Worm (Caenorhabditis elegans) whole organism, L4 larva: ENCODE measurements around the gene B0244.4.

Experiments used
- F37D6.2 ChIP-seq: sonication (generic microtip); optimal IDR thresholded peaks from 2 replicates; lab custom pipeline; 2016; ENCODE audit warnings: mild to moderate bottlenecking, missing genetic modification characterization, missing compliant biosample characterization
- F49E8.2 ChIP-seq: sonication (generic microtip); optimal IDR thresholded peaks from 2 replicates; lab custom pipeline; 2016; ENCODE audit warnings: missing compliant biosample characterization, mild to moderate bottlenecking, missing genetic modification characterization, borderline replicate concordance
- R02D3.7 ChIP-seq: fragments of 150-350 bp; sonication (generic microtip); optimal IDR thresholded peaks from 3 replicates; lab custom pipeline; 2014; ENCODE audit warnings: missing biosample characterization, missing genetic modification characterization
- T26A8.4 ChIP-seq: fragments of 200-800 bp; sonication (Bioruptor generic); IDR thresholded peaks from 2 replicates; pipeline ENCODE4 v1.3.6; 2022; ENCODE audit warnings: missing genetic modification characterization, missing compliant biosample characterization
- Y75B8A.6 ChIP-seq: fragments of 200-800 bp; sonication (Bioruptor generic); IDR thresholded peaks from 2 replicates; pipeline ENCODE4 v1.3.6; 2022; ENCODE audit warnings: missing genetic modification reagents, missing genetic modification characterization, missing compliant biosample characterization
- aha-1 ChIP-seq: fragments of 150-350 bp; peaks from one replicate; lab custom pipeline; 2014; ENCODE audit warnings: missing biosample characterization, missing genetic modification characterization
- attf-4 ChIP-seq: sonication (generic microtip); optimal IDR thresholded peaks from 3 replicates; lab custom pipeline; 2017; ENCODE audit warnings: missing biosample characterization, missing genetic modification characterization
- ceh-20 ChIP-seq: fragments of 200-800 bp; sonication (Bioruptor generic); IDR thresholded peaks from 2 replicates; pipeline ENCODE4 v1.3.6; 2022; ENCODE audit warnings: missing genetic modification reagents, missing genetic modification characterization, missing compliant biosample characterization
- ceh-28 ChIP-seq: fragments of 150-350 bp; optimal IDR thresholded peaks from 2 replicates; lab custom pipeline; 2014; ENCODE audit warnings: missing biosample characterization, missing genetic modification reagents, missing genetic modification characterization
- ceh-32 ChIP-seq: sonication (generic microtip); optimal IDR thresholded peaks from 2 replicates; lab custom pipeline; 2016; ENCODE audit warnings: mild to moderate bottlenecking, missing genetic modification characterization, missing compliant biosample characterization; ENCODE audit not compliant: poor library complexity
- ceh-44 ChIP-seq: fragments of 200-800 bp; sonication (Bioruptor generic); IDR thresholded peaks from 2 replicates; pipeline ENCODE4 v1.3.6; 2022; ENCODE audit warnings: missing genetic modification reagents, missing genetic modification characterization, missing compliant biosample characterization
- ces-1 ChIP-seq: fragments of 150-350 bp; sonication (generic microtip); optimal IDR thresholded peaks from 4 replicates; lab custom pipeline; 2014; ENCODE audit warnings: missing biosample characterization, missing genetic modification reagents, missing genetic modification characterization
- ctbp-1 ChIP-seq: fragments of 200-800 bp; sonication (Bioruptor generic); IDR thresholded peaks from 2 replicates; pipeline ENCODE4 v1.3.6; 2022; ENCODE audit warnings: missing genetic modification reagents, missing genetic modification characterization, missing compliant biosample characterization
- daf-19 ChIP-seq: fragments of 200-800 bp; sonication (Bioruptor generic); conservative IDR thresholded peaks from 2 replicates; pipeline ENCODE4 v1.3.6; 2022; ENCODE audit warnings: missing genetic modification characterization, missing compliant biosample characterization
- dmd-6 ChIP-seq: fragments of 200-800 bp; sonication (Bioruptor generic); IDR thresholded peaks from 2 replicates; pipeline ENCODE4 v1.3.6; 2022; ENCODE audit warnings: missing genetic modification reagents, missing genetic modification characterization, missing compliant biosample characterization
- dmd-8 ChIP-seq: fragments of 200-800 bp; sonication (Bioruptor generic); IDR thresholded peaks from 2 replicates; pipeline ENCODE4 v1.3.6; 2022; ENCODE audit warnings: missing genetic modification characterization, missing compliant biosample characterization
- hlh-30 ChIP-seq: sonication (generic microtip); optimal IDR thresholded peaks from 2 replicates; lab custom pipeline; 2017; ENCODE audit warnings: antibody characterized with exemption, mild to moderate bottlenecking, missing genetic modification characterization, missing compliant biosample characterization; ENCODE audit not compliant: insufficient read depth
- hmg-1.1 ChIP-seq: fragments of 200-800 bp; sonication (Bioruptor generic); IDR thresholded peaks from 2 replicates; pipeline ENCODE4 v1.3.6; 2022; ENCODE audit warnings: missing genetic modification reagents, missing genetic modification characterization, missing compliant biosample characterization
- lin-29 ChIP-seq: fragments of 200-800 bp; sonication (Bioruptor generic); IDR thresholded peaks from 2 replicates; pipeline ENCODE4 v1.3.6; 2022; ENCODE audit warnings: missing genetic modification reagents, missing genetic modification characterization, missing compliant biosample characterization
- lin-39 ChIP-seq: fragments of 150-350 bp; optimal IDR thresholded peaks from 2 replicates; lab custom pipeline; 2014; ENCODE audit warnings: missing biosample characterization, missing genetic modification reagents, missing genetic modification characterization
- lsy-2 ChIP-seq, 2 experiments: fragments of 150-350 bp in 1 of 2; sonication (generic microtip) in 1 of 2; optimal IDR thresholded peaks; 2 replicates each; lab custom pipeline; 2014 to 2017; ENCODE audit warnings: missing biosample characterization in 2 of 2, missing genetic modification characterization in 2 of 2
- madf-5 ChIP-seq, 2 experiments: fragments of 200-800 bp; sonication (Bioruptor generic); IDR thresholded peaks; 2 replicates each; pipeline ENCODE4 v1.3.6; 2022; ENCODE audit warnings: missing compliant biosample characterization in 2 of 2, missing genetic modification characterization in 2 of 2
- mdl-1 ChIP-seq, 2 experiments: fragments of 150-350 bp in 1 of 2; sonication (generic microtip) in 1 of 2; optimal IDR thresholded peaks; 2 replicates each; lab custom pipeline; 2014 to 2017; ENCODE audit warnings: missing biosample characterization in 2 of 2, missing genetic modification characterization in 2 of 2
- mep-1 ChIP-seq: fragments of 150-350 bp; sonication (generic microtip); optimal IDR thresholded peaks from 3 replicates; lab custom pipeline; 2014; ENCODE audit warnings: missing biosample characterization, missing genetic modification characterization
- mes-2 ChIP-seq: sonication (generic microtip); optimal IDR thresholded peaks from 2 replicates; lab custom pipeline; 2016; ENCODE audit warnings: missing genotype, mild to moderate bottlenecking, missing genetic modification characterization, missing compliant biosample characterization; ENCODE audit not compliant: poor library complexity, severe bottlenecking
- nhr-10 ChIP-seq: fragments of 150-350 bp; optimal IDR thresholded peaks from 2 replicates; lab custom pipeline; 2014; ENCODE audit warnings: missing biosample characterization, missing genetic modification characterization
- nhr-102 ChIP-seq: sonication (generic microtip); optimal IDR thresholded peaks from 2 replicates; lab custom pipeline; 2016; ENCODE audit warnings: mild to moderate bottlenecking, missing genetic modification characterization, moderate library complexity, missing compliant biosample characterization
- nhr-11 ChIP-seq: fragments of 150-350 bp; optimal IDR thresholded peaks from 2 replicates; lab custom pipeline; 2014; ENCODE audit warnings: missing biosample characterization, missing genetic modification characterization
- nhr-25 ChIP-seq: sonication (generic microtip); optimal IDR thresholded peaks from 2 replicates; lab custom pipeline; 2017; ENCODE audit warnings: missing genetic modification characterization, mild to moderate bottlenecking, missing compliant biosample characterization, antibody characterized with exemption, moderate library complexity, borderline replicate concordance; ENCODE audit not compliant: insufficient read depth
- nhr-28 ChIP-seq: fragments of 150-350 bp; optimal IDR thresholded peaks from 2 replicates; lab custom pipeline; 2014; ENCODE audit warnings: missing biosample characterization, missing genetic modification characterization
- pha-4 ChIP-seq, 2 experiments: fragments of 150-350 bp in 1 of 2; fragments of 200-800 bp in 1 of 2; sonication (Bioruptor generic) in 1 of 2; IDR thresholded peaks in 1 of 2; optimal IDR thresholded peaks in 1 of 2; 2 replicates each; pipeline versions ENCODE4 v1.3.6 to Lab custom; 2014 to 2022; ENCODE audit warnings: missing genetic modification characterization in 2 of 2, missing genetic modification reagents in 2 of 2, missing biosample characterization in 1 of 2, missing compliant biosample characterization in 1 of 2
- rbr-2 ChIP-seq: sonication (generic microtip); optimal IDR thresholded peaks from 2 replicates; lab custom pipeline; 2016; ENCODE audit warnings: missing genotype, missing genetic modification characterization, missing compliant biosample characterization
- set-16 ChIP-seq: fragments of 200-800 bp; sonication (Bioruptor generic); IDR thresholded peaks from 2 replicates; pipeline ENCODE4 v1.3.6; 2022; ENCODE audit warnings: missing genetic modification reagents, missing genetic modification characterization, missing compliant biosample characterization
- snpc-1.2 ChIP-seq: fragments of 200-800 bp; sonication (Bioruptor generic); IDR thresholded peaks from 2 replicates; pipeline ENCODE4 v1.3.6; 2022; ENCODE audit warnings: missing genetic modification reagents, missing genetic modification characterization, missing compliant biosample characterization
- snpc-4 ChIP-seq: fragments of 150-350 bp; optimal IDR thresholded peaks from 2 replicates; lab custom pipeline; 2014; ENCODE audit warnings: missing biosample characterization, missing genetic modification characterization
- unc-39 ChIP-seq: sonication (generic microtip); optimal IDR thresholded peaks from 2 replicates; lab custom pipeline; 2017; ENCODE audit warnings: missing biosample characterization, missing genetic modification characterization
- unc-62 ChIP-seq, 3 experiments: fragments of 150-350 bp in 1 of 3; sonication (generic microtip); optimal IDR thresholded peaks in 2 of 3; peaks in 1 of 3; 1 replicate in 1 of 3; 2 replicates in 2 of 3; lab custom pipeline; 2014 to 2017; ENCODE audit warnings: missing biosample characterization in 3 of 3, missing genetic modification characterization in 3 of 3, missing genetic modification reagents in 3 of 3, missing genotype in 1 of 3
- vab-7 ChIP-seq: fragments of 200-800 bp; sonication (Bioruptor generic); IDR thresholded peaks from 2 replicates; pipeline ENCODE4 v1.3.6; 2022; ENCODE audit warnings: missing genetic modification reagents, missing genetic modification characterization, missing compliant biosample characterization
- zfp-3 ChIP-seq: fragments of 200-800 bp; sonication (Bioruptor generic); conservative IDR thresholded peaks from 2 replicates; pipeline ENCODE4 v1.3.6; 2022; ENCODE audit warnings: missing genetic modification reagents, missing genetic modification characterization, missing compliant biosample characterization
- zip-11 ChIP-seq: fragments of 200-800 bp; sonication (Bioruptor generic); IDR thresholded peaks from 2 replicates; pipeline ENCODE4 v1.3.6; 2022; ENCODE audit warnings: missing genetic modification characterization, missing compliant biosample characterization
- zip-2 ChIP-seq: fragments of 150-350 bp; optimal IDR thresholded peaks from 2 replicates; lab custom pipeline; 2014; ENCODE audit warnings: missing biosample characterization, missing genetic modification characterization
- ztf-7 ChIP-seq: fragments of 150-350 bp; optimal IDR thresholded peaks from 2 replicates; lab custom pipeline; 2014; ENCODE audit warnings: missing biosample characterization, missing genetic modification characterization

The B0244.4 gene

ce11 chrIII:5755204-5755603, 7.9 kb downstream of the B0244.4 start, which contains the start of gene ida-1:
Gene ida-1, plus strand, starts transcription at chrIII:5755539.
- TF ChIP-seq hmg-1.1, result peak; percentile 47
- TF ChIP-seq aha-1 (tag; lab: Kevin White, UChicago), result peak; percentile 32
- peak; percentile 64; the same call in 1 of the 2 replicates for TF ChIP-seq ctbp-1
- no peak for TF ChIP-seq ceh-44 (GFP tag; lab: Robert Waterston, UW)
- TF ChIP-seq dmd-6 (GFP tag; lab: Robert Waterston, UW), result 0 out of 2 replicates have a peak, but pooled peaks have one; percentile 7
- peak; percentile 31 to 33 for TF ChIP-seq lsy-2 (tag; optimal IDR thresholded peaks at IDR 0.05; lab: Kevin White, UChicago)
- TF ChIP-seq ceh-20 (GFP tag; lab: Robert Waterston, UW), result 0 out of 2 replicates have a peak, but pooled peaks have one; percentile 42
- peak; percentile 90 for TF ChIP-seq set-16
- no peak for TF ChIP-seq unc-39 (tag; lab: Kevin White, UChicago)
- TF ChIP-seq dmd-8 (GFP tag; lab: Robert Waterston, UW), result no peak
- peak; percentile 55; the same call in 1 of the 2 replicates for TF ChIP-seq pha-4 (GFP tag; IDR thresholded peaks at IDR 0.05; lab: Robert Waterston, UW)
- TF ChIP-seq pha-4 (tag; optimal IDR thresholded peaks at IDR 0.05; lab: Kevin White, UChicago), result no peak
- TF ChIP-seq mep-1 (tag; lab: Kevin White, UChicago), result peak; percentile 36
- peak; percentile 15 for TF ChIP-seq hlh-30 (tag; lab: Kevin White, UChicago)
- TF ChIP-seq ztf-7 (tag; lab: Kevin White, UChicago), result no peak
- TF ChIP-seq F49E8.2 (tag; lab: Kevin White, UChicago), result no peak
- TF ChIP-seq mdl-1 (tag; optimal IDR thresholded peaks at IDR 0.05; lab: Kevin White, UChicago), result no peak
- TF ChIP-seq vab-7, result 0 out of 2 replicates have a peak, but pooled peaks have one; percentile 11
- peak in 1 of 2 experiments; percentile 95 for TF ChIP-seq unc-62 (GFP tag; optimal IDR thresholded peaks at IDR 0.05 in 1 of 2; lab: Kevin White, UChicago)
- no peak for TF ChIP-seq unc-62 (tag; optimal IDR thresholded peaks at IDR 0.05; lab: Kevin White, UChicago)

- TF ChIP-seq lin-39 (tag; lab: Kevin White, UChicago) (no peak), zip-2 (tag; lab: Kevin White, UChicago) (no peak), mes-2 (tag; lab: Kevin White, UChicago) (no peak), pha-4 (GFP tag; IDR thresholded peaks at IDR 0.05; lab: Robert Waterston, UW) (no peak), pha-4 (tag; optimal IDR thresholded peaks at IDR 0.05; lab: Kevin White, UChicago) (no peak), nhr-10 (tag; lab: Kevin White, UChicago) (no peak), ctbp-1 (peak; percentile 21; the same call in 1 of the 2 replicates), rbr-2 (peak; percentile 27), snpc-4 (tag; lab: Kevin White, UChicago) (no peak), aha-1 (tag; lab: Kevin White, UChicago) (peak; percentile 94), T26A8.4 (no peak), snpc-1.2 (GFP tag; lab: Robert Waterston, UW) (0 out of 2 replicates have a peak, but pooled peaks have one; percentile 10), ces-1 (GFP tag; lab: Kevin White, UChicago) (peak; percentile 6), mep-1 (tag; lab: Kevin White, UChicago) (peak; percentile 12)
- TF ChIP-seq, all 104 proteins: peak for 6
These were observed 10.3 kb downstream of the B0244.4 start for ce11 chrIII:5757492-5758045.

ce11 chrIII:5758519-5759099, 11.3 kb downstream of the B0244.4 start:
- peak; percentile 58 to 66 for TF ChIP-seq lsy-2 (tag; optimal IDR thresholded peaks at IDR 0.05; lab: Kevin White, UChicago)
- TF ChIP-seq nhr-11, result peak; percentile 58
- peak; percentile 44; the same call in 1 of the 2 replicates for TF ChIP-seq hmg-1.1
- TF ChIP-seq lin-29 (GFP tag; lab: Robert Waterston, UW), result no peak
- peak; percentile 44 for TF ChIP-seq F37D6.2 (tag; lab: Kevin White, UChicago)
- TF ChIP-seq nhr-102, result no peak
- TF ChIP-seq attf-4 (tag; lab: Kevin White, UChicago), result no peak
- peak; percentile 70; the same call in 1 of the 2 replicates for TF ChIP-seq ceh-20 (GFP tag; lab: Robert Waterston, UW)
- no peak for TF ChIP-seq zip-11
- no peak for TF ChIP-seq R02D3.7
- no peak for TF ChIP-seq ceh-32
- no peak for TF ChIP-seq Y75B8A.6 (GFP tag; lab: Robert Waterston, UW)
- TF ChIP-seq nhr-25 (tag; lab: Kevin White, UChicago), result no peak
- TF ChIP-seq lin-39 (tag; lab: Kevin White, UChicago), result no peak
- TF ChIP-seq set-16, result no peak
- no peak for TF ChIP-seq nhr-28 (tag; lab: Kevin White, UChicago)
- TF ChIP-seq rbr-2, result peak; percentile 61
- TF ChIP-seq unc-62 (GFP tag; optimal IDR thresholded peaks at IDR 0.05 in 1 of 2; lab: Kevin White, UChicago), result peak in 1 of 2 experiments; percentile 99
- no peak for TF ChIP-seq unc-62 (tag; optimal IDR thresholded peaks at IDR 0.05; lab: Kevin White, UChicago)
- TF ChIP-seq daf-19 (GFP tag; lab: Robert Waterston, UW), result no peak
- TF ChIP-seq zfp-3 (GFP tag; lab: Robert Waterston, UW), result 0 out of 2 replicates have a peak, but pooled peaks have one; percentile 28
- TF ChIP-seq madf-5 (GFP tag; IDR thresholded peaks at IDR 0.05; lab: Robert Waterston, UW), result no peak
- no peak for TF ChIP-seq ceh-28 (tag; lab: Kevin White, UChicago)
